Fruit fly (Drosophila melanogaster): ENCODE measurements around the gene Sik2.

Sik2 gene

DNA sequence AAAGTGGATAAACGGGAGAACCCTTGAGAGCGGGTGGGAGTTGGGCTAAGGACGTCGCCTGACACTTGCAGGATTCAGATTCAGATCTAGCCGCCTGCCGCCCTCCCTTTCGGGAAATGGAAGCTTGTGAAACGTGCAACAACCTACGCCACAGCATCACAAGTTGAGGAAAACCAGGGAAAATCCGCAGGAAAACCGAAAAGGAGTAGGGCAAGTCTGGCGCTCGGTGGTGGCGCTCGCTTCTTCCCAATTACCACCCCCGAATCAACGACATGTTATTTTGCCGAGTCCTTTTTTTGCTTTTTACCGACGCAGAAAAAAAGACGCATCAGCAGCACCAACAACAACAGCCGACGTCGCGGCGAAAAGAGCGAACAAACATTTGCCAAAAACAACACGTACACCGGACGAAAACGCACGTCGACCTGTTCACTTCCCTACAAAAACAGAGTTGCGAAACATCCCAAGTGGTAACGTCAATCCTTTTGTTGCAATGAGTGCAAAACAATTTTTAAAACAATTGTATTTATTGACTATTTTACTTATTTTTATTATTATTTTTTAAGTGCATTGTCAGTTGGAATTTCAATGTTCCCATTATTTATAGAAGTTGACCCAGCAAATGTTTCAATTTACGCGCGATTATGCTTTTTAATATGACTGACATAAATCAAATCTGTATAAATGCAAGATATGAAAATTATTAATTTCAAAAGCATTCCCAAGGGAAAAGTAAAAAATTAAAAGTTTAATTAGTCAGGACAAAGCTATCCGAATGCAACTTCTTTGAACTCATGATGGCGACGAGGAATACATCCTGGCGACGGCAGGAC lies 50.2 kb downstream of the Sik2 start:
- TF ChIP-seq CG8478 (optimal IDR thresholded peaks at IDR 0.05) (no peak), CTCF (optimal IDR thresholded peaks at IDR 0.05) (no peak)

DNA sequence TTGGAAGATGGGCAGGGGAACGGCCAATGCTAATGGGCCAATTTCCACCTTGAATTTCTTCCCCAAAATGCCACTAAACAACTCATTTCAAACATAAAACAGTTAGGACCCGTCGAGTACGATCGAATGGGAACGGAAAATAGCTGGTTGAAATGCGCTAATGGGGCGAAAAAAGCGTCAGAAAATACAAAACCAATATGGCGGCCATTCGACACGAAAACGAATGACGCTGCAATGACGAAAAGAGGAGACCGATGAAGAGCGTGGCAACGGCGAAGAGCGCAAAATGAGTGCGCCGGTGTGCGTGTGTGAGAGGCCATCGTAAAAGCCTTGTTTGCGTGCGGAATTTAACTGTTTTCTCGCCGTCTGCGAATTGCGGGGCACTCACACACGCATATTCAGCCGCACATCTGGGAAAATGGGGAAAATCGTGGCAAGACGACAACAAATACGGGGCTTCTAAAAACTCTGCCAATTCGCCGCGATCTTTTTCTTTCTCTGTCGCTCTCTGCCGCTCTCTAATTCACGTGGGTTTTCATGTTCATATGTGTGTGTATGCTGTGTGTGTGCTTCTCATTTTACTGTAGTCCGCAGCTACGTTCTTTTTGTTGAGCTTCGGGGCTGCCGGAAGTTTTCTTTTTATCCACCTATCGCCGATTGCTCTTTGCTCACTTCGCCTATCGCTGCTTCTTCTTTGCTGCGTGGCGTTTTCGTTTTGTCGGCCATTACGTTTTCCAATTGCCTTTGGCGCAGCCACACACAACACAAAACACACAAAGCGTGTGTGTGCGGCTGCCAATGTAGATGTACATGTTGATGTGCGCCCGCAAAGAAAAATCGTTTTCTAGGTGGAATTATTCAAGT lies 51.5 kb downstream of the Sik2 start, which contains the start of gene east:
Gene east (plus strand): TSS at position 851 of the 864 bp plus-strand sequence.
- TF ChIP-seq CG8478 (optimal IDR thresholded peaks at IDR 0.05) (no peak), CTCF (optimal IDR thresholded peaks at IDR 0.05) (no peak)

dm6 chrX:2009453-2010009 lies 52.2 kb downstream of the Sik2 start:
- TF ChIP-seq CTCF (optimal IDR thresholded peaks at IDR 0.05): no peak
- TF ChIP-seq CG8478 (optimal IDR thresholded peaks at IDR 0.05): no peak

DNA sequence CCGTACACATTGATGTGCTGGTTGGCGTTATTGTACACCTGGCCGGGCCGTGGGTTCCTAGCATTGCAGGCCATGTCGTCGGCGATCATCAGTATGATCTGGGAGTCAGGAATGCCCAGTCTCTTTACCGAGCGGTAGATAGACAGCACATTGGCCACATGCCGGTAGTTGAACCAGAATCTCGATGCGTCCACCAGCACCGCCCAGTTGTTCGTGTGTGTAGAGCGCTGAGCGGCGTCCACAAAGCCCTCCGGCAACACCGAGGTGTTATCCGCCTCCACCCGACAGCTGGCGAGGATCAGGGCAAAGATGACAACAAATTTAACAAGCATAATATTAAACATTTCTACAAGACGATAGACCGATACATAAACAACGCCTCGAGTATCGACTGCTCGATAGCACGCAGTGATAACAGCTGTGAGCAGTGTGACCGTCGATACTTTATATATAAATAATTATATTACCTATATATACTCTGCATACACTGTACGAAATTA lies 52.7 kb downstream of the Sik2 start, which contains the start of gene PIG-K:
Gene PIG-K (minus strand): TSS at position 412 of the 500 bp plus-strand sequence.
- no peak for TF ChIP-seq CTCF (optimal IDR thresholded peaks at IDR 0.05)
- TF ChIP-seq CG8478 (optimal IDR thresholded peaks at IDR 0.05): no peak

DNA sequence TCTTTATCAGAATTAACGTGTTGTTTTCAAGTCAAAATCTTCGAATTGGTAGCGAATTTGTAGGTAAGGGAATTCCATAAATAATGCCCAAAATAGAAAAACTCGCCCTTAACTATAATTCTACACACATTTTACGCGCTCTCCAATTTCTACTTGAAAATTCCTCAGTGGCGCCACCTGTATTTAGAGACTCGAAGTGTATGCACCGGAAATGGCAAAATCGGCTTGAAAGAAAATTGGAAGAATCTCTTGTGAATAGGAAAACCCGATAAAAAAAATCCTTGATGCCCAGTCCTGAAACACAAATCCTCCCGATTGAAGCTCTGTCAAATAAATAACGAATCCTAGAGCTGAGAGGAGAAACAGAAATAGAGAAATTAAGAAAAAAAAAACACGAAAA lies 55.9 kb downstream of the Sik2 start:
- TF ChIP-seq CTCF (optimal IDR thresholded peaks at IDR 0.05) (peak; percentile 82 to 90), CG8478 (optimal IDR thresholded peaks at IDR 0.05) (no peak)

Measured in S2 (cell line).